Fruit fly (Drosophila melanogaster) whole organism: ENCODE measurements around the gene Ube4B.

Source experiments
- CG8478 ChIP-seq: fragments of >200 bp; optimal IDR thresholded peaks from 2 replicates; lab custom pipeline; 2018; ENCODE audit warnings: inconsistent platforms
- EcR ChIP-seq, 2 experiments: fragments of >200 bp; optimal IDR thresholded peaks; 2 replicates each; lab custom pipeline; 2017; ENCODE audit warnings: missing biosample characterization in 2 of 2, missing genetic modification characterization in 2 of 2, missing genetic modification reagents in 2 of 2
- psq ChIP-seq: fragments of >200 bp; optimal IDR thresholded peaks from 2 replicates; lab custom pipeline; 2017
- usp ChIP-seq: fragments of >200 bp; optimal IDR thresholded peaks from 2 replicates; lab custom pipeline; 2017; ENCODE audit warnings: missing biosample characterization, missing genetic modification characterization, mixed read lengths

DNA sequence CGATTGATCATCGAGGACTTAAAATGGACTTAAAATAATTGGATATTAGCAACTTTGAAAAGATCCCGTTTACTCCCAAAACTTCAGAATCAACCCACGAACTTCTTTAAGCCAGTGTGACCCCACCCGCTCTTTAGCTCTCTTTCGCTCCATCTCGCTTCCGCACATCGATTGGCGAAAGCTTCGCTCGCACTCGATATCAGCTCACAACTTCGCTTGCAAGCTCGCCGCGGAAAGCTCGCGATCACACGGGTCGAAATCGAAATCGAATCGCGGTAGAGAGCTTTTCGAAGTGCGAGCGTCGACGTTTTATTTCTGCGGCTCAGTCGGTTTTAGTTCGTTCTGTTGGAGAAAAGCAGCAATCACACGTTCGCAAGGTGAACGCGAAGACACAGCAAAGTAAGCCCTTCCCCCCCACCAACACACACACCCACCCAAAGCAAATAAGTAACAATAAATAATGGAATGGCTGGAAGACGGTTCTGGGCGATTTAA lies 45.1 kb downstream of the Ube4B start, which contains the start of gene Vha68-2:
- TF ChIP-seq psq (lab: Kevin White, UChicago), result no peak
- TF ChIP-seq EcR (GFP tag; optimal IDR thresholded peaks at IDR 0.05; lab: Kevin White, UChicago), result no peak
- no peak for TF ChIP-seq CG8478 (lab: Kevin White, UChicago)
- no peak for TF ChIP-seq usp (GFP tag; lab: Kevin White, UChicago)
